Worm (Caenorhabditis elegans): ENCODE data around the gene asb-2.
A peak's percentile ranks its signal among the peaks of the same experiment; 100 is the strongest.

The asb-2 gene

DNA sequence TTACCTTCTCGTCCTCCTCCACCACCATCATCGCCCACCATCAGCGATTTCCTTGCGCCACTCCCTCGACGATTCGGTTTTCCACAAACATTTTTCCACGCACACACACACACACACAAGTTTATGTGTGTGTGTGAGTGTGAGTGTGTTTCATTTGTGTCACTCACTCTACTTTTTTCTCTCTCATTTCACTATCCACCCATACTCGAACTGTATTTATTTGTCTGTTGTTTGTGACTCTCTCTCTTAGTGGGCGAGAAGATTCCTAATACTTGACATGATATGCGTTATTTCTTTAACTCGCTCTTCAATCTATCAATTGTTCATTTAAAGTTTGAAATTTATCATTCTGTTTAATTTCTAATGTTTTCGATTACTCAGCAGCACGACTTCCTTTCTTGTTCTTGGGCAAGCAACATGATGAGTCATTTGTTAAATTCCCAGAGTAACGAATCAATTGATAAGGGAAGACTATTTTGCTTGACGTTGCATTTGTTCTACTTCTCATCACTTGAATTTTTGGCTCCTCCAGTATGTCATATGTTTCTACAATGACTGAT is 37.6 kb downstream of the asb-2 start:
- no peak for TF ChIP-seq lin-13 (GFP tag; optimal IDR thresholded peaks at IDR 0.05)
- peak; percentile 84 for TF ChIP-seq nhr-129 (tag; optimal IDR thresholded peaks at IDR 0.05)
- no peak for TF ChIP-seq nhr-10 (tag; optimal IDR thresholded peaks at IDR 0.05)
- TF ChIP-seq elt-3 (tag; optimal IDR thresholded peaks at IDR 0.05): no peak
- peak; percentile 19 for TF ChIP-seq blmp-1 (tag; optimal IDR thresholded peaks at IDR 0.05; ENCODE audit: insufficient read depth)
- TF ChIP-seq crh-2 (tag; optimal IDR thresholded peaks at IDR 0.05): peak; percentile 34
- TF ChIP-seq sem-4 (tag; optimal IDR thresholded peaks at IDR 0.05): no peak
- TF ChIP-seq fos-1 (tag; optimal IDR thresholded peaks at IDR 0.05): peak; percentile 59
- TF ChIP-seq sma-3 (GFP tag; optimal IDR thresholded peaks at IDR 0.05): peak; percentile 43
- peak; percentile 42 for TF ChIP-seq nhr-25 (tag; optimal IDR thresholded peaks at IDR 0.05)
- TF ChIP-seq F13H6.1 (tag; optimal IDR thresholded peaks at IDR 0.05): peak; percentile 14

DNA sequence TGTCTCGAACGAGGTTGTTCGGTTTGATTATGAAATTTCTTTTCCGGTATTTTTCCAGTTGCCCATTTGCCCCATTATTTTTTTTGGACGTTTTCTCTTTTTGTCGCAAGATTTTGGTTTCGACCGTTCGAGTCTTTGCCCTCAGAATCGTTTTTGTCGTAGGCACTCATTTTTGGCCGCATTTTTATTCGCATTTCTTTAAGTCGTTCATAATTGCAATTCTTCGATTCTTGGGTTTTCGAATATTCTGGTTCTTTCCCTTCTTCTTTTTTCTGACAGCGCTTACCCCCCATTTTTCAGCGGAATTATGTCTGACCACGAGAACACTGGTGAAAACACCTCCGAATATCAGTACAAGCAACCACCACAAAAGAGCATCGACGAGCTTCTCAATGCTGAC is 38.6 kb downstream of the asb-2 start, which contains the start of gene rhi-1:
Gene rhi-1 (plus strand): TSS at position 301 of the 400 bp plus-strand sequence.
- TF ChIP-seq mbf-1 (tag; optimal IDR thresholded peaks at IDR 0.05) (no peak), C34F6.9 (tag; optimal IDR thresholded peaks at IDR 0.05) (no peak), nhr-6 (tag; optimal IDR thresholded peaks at IDR 0.05) (no peak), nhr-237 (tag; optimal IDR thresholded peaks at IDR 0.05) (no peak), blmp-1 (tag; optimal IDR thresholded peaks at IDR 0.05; ENCODE audit: insufficient read depth) (no peak), dmd-4 (tag; optimal IDR thresholded peaks at IDR 0.05) (no peak), elt-1 (tag; optimal IDR thresholded peaks at IDR 0.05) (no peak), ceh-82 (tag; optimal IDR thresholded peaks at IDR 0.05) (no peak), ztf-11 (tag; optimal IDR thresholded peaks at IDR 0.05) (no peak), gmeb-1 (tag; optimal IDR thresholded peaks at IDR 0.05) (no peak), nhr-77 (tag; optimal IDR thresholded peaks at IDR 0.05) (no peak), alr-1 (tag; optimal IDR thresholded peaks at IDR 0.05) (no peak), Y55F3AM.14 (GFP tag; optimal IDR thresholded peaks at IDR 0.05) (no peak), lin-11 (tag; optimal IDR thresholded peaks at IDR 0.05) (no peak), zag-1 (tag; optimal IDR thresholded peaks at IDR 0.05) (no peak), fos-1 (tag; optimal IDR thresholded peaks at IDR 0.05) (no peak), nhr-10 (tag; optimal IDR thresholded peaks at IDR 0.05) (no peak)

DNA sequence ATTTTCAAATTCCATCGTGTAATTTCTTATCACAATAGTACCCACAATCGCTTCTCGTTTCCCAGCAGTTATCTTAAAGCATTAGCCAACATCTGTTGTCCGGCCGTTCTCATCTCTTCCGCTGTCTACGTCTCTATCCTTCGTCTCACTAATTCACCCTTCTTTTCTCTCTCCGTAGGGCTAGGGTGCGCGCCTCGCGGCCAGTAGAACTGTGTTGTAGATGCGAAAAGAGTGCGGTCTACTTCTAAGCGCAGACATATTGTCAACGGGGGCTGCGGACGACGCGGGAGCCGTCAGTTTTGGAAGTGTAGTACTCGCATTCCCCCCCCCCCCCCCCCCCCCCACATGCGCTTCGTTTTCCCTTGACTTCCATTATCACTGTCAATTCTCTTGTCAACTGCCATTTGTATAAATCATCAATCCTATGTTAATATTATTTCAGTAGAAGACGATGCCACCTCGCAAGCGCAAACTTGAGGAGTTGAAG is 44.1 kb downstream of the asb-2 start, which contains the start of gene spr-3:
Gene spr-3 (plus strand): TSS at position 437 of the 487 bp plus-strand sequence.
- TF ChIP-seq unc-55 (GFP tag; optimal IDR thresholded peaks at IDR 0.05) (peak; percentile 3), lin-11 (tag; optimal IDR thresholded peaks at IDR 0.05) (no peak)

DNA sequence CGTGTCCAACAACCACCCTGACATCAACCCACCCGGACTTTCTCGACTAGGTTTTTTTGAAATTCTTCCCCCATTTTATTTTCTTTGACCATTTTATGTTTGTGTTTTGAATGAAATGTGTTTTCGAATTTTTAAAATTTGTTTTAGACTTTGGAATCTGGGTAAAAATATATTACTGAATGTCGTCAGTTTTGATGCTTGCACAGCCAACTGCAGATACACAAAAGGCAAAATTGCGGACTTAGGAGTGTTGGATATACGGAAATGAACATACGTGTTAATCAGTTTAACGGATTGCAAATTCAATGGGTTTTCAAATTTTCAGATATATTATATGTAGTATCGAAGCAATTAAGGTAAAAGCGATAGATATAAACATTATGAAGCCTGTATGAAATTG is 47.2 kb downstream of the asb-2 start:
- TF ChIP-seq sma-9 (GFP tag; optimal IDR thresholded peaks at IDR 0.05) (peak; percentile 21), sma-9 (tag; optimal IDR thresholded peaks at IDR 0.05) (no peak), gmeb-1 (tag; optimal IDR thresholded peaks at IDR 0.05) (no peak), unc-55 (GFP tag; optimal IDR thresholded peaks at IDR 0.05) (peak; percentile 37), nhr-129 (tag; optimal IDR thresholded peaks at IDR 0.05) (peak; percentile 5), C34F6.9 (tag; optimal IDR thresholded peaks at IDR 0.05) (peak; percentile 50), lsy-2 (tag; optimal IDR thresholded peaks at IDR 0.05) (peak in 1 of 2 experiments; percentile 38)

DNA sequence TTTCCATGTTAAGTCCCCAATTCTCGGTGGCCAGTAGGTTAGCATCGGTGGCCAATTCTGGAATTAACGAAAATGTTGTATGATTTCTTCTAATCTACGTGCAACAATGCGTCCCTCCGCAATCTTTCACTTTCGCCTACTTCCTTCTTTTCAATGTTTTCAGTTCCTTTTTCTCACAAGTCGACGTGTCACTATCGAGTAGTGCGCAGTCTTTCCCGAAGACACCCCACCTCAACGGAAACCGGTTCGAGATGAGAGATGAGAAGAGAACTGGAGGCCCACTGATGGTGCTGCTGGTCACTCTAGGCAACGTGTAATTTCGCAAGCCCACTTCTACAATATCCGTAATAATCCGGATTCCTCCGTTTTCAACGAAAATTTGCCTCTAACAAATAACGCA is 50.4 kb downstream of the asb-2 start:
- TF ChIP-seq crh-2 (tag; optimal IDR thresholded peaks at IDR 0.05): peak; percentile 25
- peak; percentile 74 for TF ChIP-seq nhr-21 (tag; optimal IDR thresholded peaks at IDR 0.05)
- no peak for TF ChIP-seq nhr-6 (tag; optimal IDR thresholded peaks at IDR 0.05)
- TF ChIP-seq elt-1 (tag; optimal IDR thresholded peaks at IDR 0.05): no peak
- no peak for TF ChIP-seq mab-5 (tag; optimal IDR thresholded peaks at IDR 0.05)
- no peak for TF ChIP-seq peb-1 (tag; optimal IDR thresholded peaks at IDR 0.05)
- TF ChIP-seq blmp-1 (tag; optimal IDR thresholded peaks at IDR 0.05; ENCODE audit: insufficient read depth): peak; percentile 73
- TF ChIP-seq sma-3 (GFP tag; optimal IDR thresholded peaks at IDR 0.05): peak; percentile 38
- peak; percentile 63 for TF ChIP-seq nhr-25 (tag; optimal IDR thresholded peaks at IDR 0.05)
